Fruit fly (Drosophila melanogaster) whole organism, embryonic: ENCODE data around the gene mTor.

Source experiments
- CG1233 ChIP-seq: fragments of 200-800 bp; sonication (Bioruptor generic); optimal IDR thresholded peaks from 4 replicates; lab custom pipeline; 2018; ENCODE audit warnings: missing biosample characterization, mild to moderate bottlenecking, missing genetic modification characterization
- CG12942 ChIP-seq: fragments of 200-800 bp; sonication (Bioruptor generic); optimal IDR thresholded peaks from 3 replicates; lab custom pipeline; 2016; ENCODE audit warnings: missing biosample characterization, missing genetic modification characterization
- CG13296 ChIP-seq: fragments of 200-800 bp; sonication (Bioruptor generic); optimal IDR thresholded peaks from 3 replicates; lab custom pipeline; 2018; ENCODE audit warnings: missing biosample characterization, mild to moderate bottlenecking, missing genetic modification characterization
- CG13424 ChIP-seq: fragments of 200-800 bp; sonication (Bioruptor generic); optimal IDR thresholded peaks from 2 replicates; lab custom pipeline; 2019; ENCODE audit warnings: missing biosample characterization, mild to moderate bottlenecking, missing genetic modification characterization, moderate library complexity
- CG13624 ChIP-seq: fragments of 200-800 bp; sonication (Bioruptor generic); optimal IDR thresholded peaks from 2 replicates; lab custom pipeline; 2016; ENCODE audit warnings: missing biosample characterization, missing genetic modification characterization
- CG14014 ChIP-seq: fragments of 200-800 bp; sonication (Bioruptor generic); IDR thresholded peaks from 2 replicates; pipeline ENCODE4 v1.3.6; 2022; ENCODE audit warnings: missing biosample characterization, missing genetic modification characterization
- CG15011 ChIP-seq: fragments of 200-800 bp; sonication (Bioruptor generic); optimal IDR thresholded peaks from 3 replicates; lab custom pipeline; 2018; ENCODE audit warnings: missing biosample characterization, mild to moderate bottlenecking, missing genetic modification characterization
- CG15696 ChIP-seq: fragments of 200-800 bp; sonication (Bioruptor generic); optimal IDR thresholded peaks from 2 replicates; lab custom pipeline; 2019; ENCODE audit warnings: missing biosample characterization, mild to moderate bottlenecking, missing genetic modification characterization, moderate library complexity
- CG18011 ChIP-seq: fragments of 200-800 bp; sonication (Bioruptor generic); optimal IDR thresholded peaks from 2 replicates; lab custom pipeline; 2017; ENCODE audit warnings: missing biosample characterization, missing genetic modification characterization, mild to moderate bottlenecking, moderate library complexity, missing genotype
- CG30020 ChIP-seq: fragments of 200-800 bp; optimal IDR thresholded peaks from 2 replicates; lab custom pipeline; 2019; ENCODE audit warnings: missing biosample characterization, mild to moderate bottlenecking, missing genetic modification characterization, moderate library complexity
- CG34422 ChIP-seq: fragments of 200-800 bp; sonication (Bioruptor generic); IDR thresholded peaks from 3 replicates; pipeline ENCODE4 v1.3.6; 2022; ENCODE audit warnings: missing biosample characterization, missing genetic modification characterization
- CG4282 ChIP-seq: fragments of 200-800 bp; sonication (Bioruptor generic); optimal IDR thresholded peaks from 2 replicates; lab custom pipeline; 2016; ENCODE audit warnings: missing biosample characterization, missing genetic modification characterization
- CG7271 ChIP-seq: fragments of 200-800 bp; sonication (Bioruptor generic); optimal IDR thresholded peaks from 2 replicates; lab custom pipeline; 2018; ENCODE audit warnings: missing biosample characterization, mild to moderate bottlenecking, missing genetic modification characterization, moderate library complexity
- CG7987 ChIP-seq: fragments of 200-800 bp; sonication (Bioruptor generic); optimal IDR thresholded peaks from 2 replicates; lab custom pipeline; 2018; ENCODE audit warnings: missing biosample characterization, mild to moderate bottlenecking, missing genetic modification characterization, moderate library complexity
- CG9932 ChIP-seq: fragments of 200-800 bp; sonication (Bioruptor generic); IDR thresholded peaks from 2 replicates; pipeline ENCODE4 v1.3.6; 2022; ENCODE audit warnings: missing biosample characterization, missing genetic modification characterization
- Camta ChIP-seq: fragments of 200-800 bp; sonication (Bioruptor generic); optimal IDR thresholded peaks from 2 replicates; lab custom pipeline; 2016; ENCODE audit warnings: missing biosample characterization, missing genetic modification characterization
- Dfd ChIP-seq, 2 experiments: fragments of >200 bp; optimal IDR thresholded peaks; 2 replicates each; lab custom pipeline; 2017; ENCODE audit warnings: missing biosample characterization in 2 of 2, missing genetic modification characterization in 2 of 2
- Dip2 ChIP-seq: fragments of 200-800 bp; sonication (Bioruptor generic); IDR thresholded peaks from 2 replicates; pipeline ENCODE4 v1.3.6; 2022; ENCODE audit warnings: missing biosample characterization, missing genetic modification characterization
- Dll ChIP-seq: fragments of 200-800 bp; sonication (Bioruptor generic); IDR thresholded peaks from 4 replicates; pipeline ENCODE4 v1.3.6; 2022; ENCODE audit warnings: missing biosample characterization, missing genetic modification characterization; ENCODE audit not compliant: partially characterized antibody
- Dp ChIP-seq: fragments of 200-800 bp; sonication (Bioruptor generic); optimal IDR thresholded peaks from 2 replicates; lab custom pipeline; 2018; ENCODE audit warnings: missing biosample characterization, mild to moderate bottlenecking, missing genetic modification characterization, moderate library complexity
- E2f2 ChIP-seq: fragments of 200-800 bp; sonication (Bioruptor generic); IDR thresholded peaks from 2 replicates; pipeline ENCODE4 v1.3.6; 2022; ENCODE audit warnings: missing biosample characterization, missing genetic modification characterization
- GATAe ChIP-seq: fragments of 200-800 bp; sonication (Bioruptor generic); conservative IDR thresholded peaks from 2 replicates; pipeline ENCODE4 v1.3.6; 2022; ENCODE audit warnings: missing biosample characterization, missing genetic modification characterization
- HLH4C ChIP-seq: fragments of 200-800 bp; sonication (Bioruptor generic); IDR thresholded peaks from 3 replicates; pipeline ENCODE4 v1.3.6; 2022; ENCODE audit warnings: missing biosample characterization, missing genetic modification characterization; ENCODE audit not compliant: partially characterized antibody
- Jarid2 ChIP-seq: fragments of 200-800 bp; sonication (Bioruptor generic); optimal IDR thresholded peaks from 3 replicates; lab custom pipeline; 2017; ENCODE audit warnings: mild to moderate bottlenecking, missing biosample characterization, missing genetic modification reagents, missing genetic modification characterization
- Sox100B ChIP-seq: fragments of 200-800 bp; sonication (Bioruptor generic); optimal IDR thresholded peaks from 3 replicates; lab custom pipeline; 2018; ENCODE audit warnings: missing biosample characterization, mild to moderate bottlenecking, missing genetic modification characterization
- Trl ChIP-seq, 3 experiments: fragments of >200 bp in 2 of 3; fragments of 200-800 bp in 1 of 3; sonication (Bioruptor generic) in 1 of 3; optimal IDR thresholded peaks; 2 replicates in 1 of 3; 3 replicates in 2 of 3; lab custom pipeline; 2016 to 2017; ENCODE audit warnings: missing biosample characterization in 1 of 3, missing genetic modification characterization in 1 of 3
- Xbp1 ChIP-seq: fragments of 200-800 bp; sonication (Bioruptor generic); optimal IDR thresholded peaks from 3 replicates; lab custom pipeline; 2016; ENCODE audit warnings: missing biosample characterization, mild to moderate bottlenecking, missing genetic modification characterization
- ab ChIP-seq: fragments of 200-800 bp; sonication (Bioruptor generic); optimal IDR thresholded peaks from 2 replicates; lab custom pipeline; 2016; ENCODE audit warnings: missing biosample characterization, missing genetic modification characterization
- al ChIP-seq: fragments of 200-800 bp; sonication (Bioruptor generic); IDR thresholded peaks from 2 replicates; pipeline ENCODE4 v1.3.6; 2022; ENCODE audit warnings: missing biosample characterization, missing genetic modification characterization
- bab2 ChIP-seq: fragments of 200-800 bp; sonication (Bioruptor generic); optimal IDR thresholded peaks from 2 replicates; lab custom pipeline; 2016; ENCODE audit warnings: missing biosample characterization, missing genetic modification characterization
- bsh ChIP-seq, 2 experiments: fragments of 200-800 bp; sonication (Bioruptor generic); optimal IDR thresholded peaks; 2 replicates each; lab custom pipeline; 2017 to 2018; ENCODE audit warnings: mild to moderate bottlenecking in 2 of 2, missing biosample characterization in 2 of 2, missing genetic modification characterization in 2 of 2, moderate library complexity in 1 of 2
- btn ChIP-seq: fragments of 200-800 bp; sonication (Bioruptor generic); optimal IDR thresholded peaks from 2 replicates; lab custom pipeline; 2016; ENCODE audit warnings: missing biosample characterization, missing genetic modification characterization
- corto ChIP-seq: fragments of 200-800 bp; sonication (Bioruptor generic); optimal IDR thresholded peaks from 2 replicates; lab custom pipeline; 2016; ENCODE audit warnings: missing biosample characterization, mild to moderate bottlenecking, missing genetic modification characterization, moderate library complexity
- crc ChIP-seq: fragments of 200-800 bp; sonication (Bioruptor generic); optimal IDR thresholded peaks from 2 replicates; lab custom pipeline; 2016; ENCODE audit warnings: missing biosample characterization, missing genetic modification characterization
- da ChIP-seq: fragments of 200-800 bp; sonication (Bioruptor generic); optimal IDR thresholded peaks from 2 replicates; lab custom pipeline; 2016; ENCODE audit warnings: missing biosample characterization, missing genetic modification characterization
- dysf ChIP-seq: fragments of 200-800 bp; sonication (Bioruptor generic); IDR thresholded peaks from 3 replicates; pipeline ENCODE4 v1.3.6; 2022; ENCODE audit warnings: missing biosample characterization, missing genetic modification characterization
- eve ChIP-seq, 2 experiments: fragments of >200 bp; optimal IDR thresholded peaks; 2 replicates each; lab custom pipeline; 2017; ENCODE audit warnings: missing biosample characterization in 2 of 2, missing genetic modification characterization in 2 of 2
- fru ChIP-seq: fragments of >200 bp; optimal IDR thresholded peaks from 2 replicates; lab custom pipeline; 2017
- hb ChIP-seq: fragments of 200-800 bp; sonication (Bioruptor generic); IDR thresholded peaks from 3 replicates; pipeline ENCODE4 v1.3.6; 2022; ENCODE audit warnings: missing biosample characterization, missing genetic modification characterization; ENCODE audit not compliant: partially characterized antibody
- kay ChIP-seq: fragments of 200-800 bp; sonication (Bioruptor generic); optimal IDR thresholded peaks from 2 replicates; lab custom pipeline; 2016; ENCODE audit warnings: missing biosample characterization, missing genetic modification characterization
- lilli ChIP-seq: fragments of 200-800 bp; sonication (Bioruptor generic); optimal IDR thresholded peaks from 3 replicates; lab custom pipeline; 2016; ENCODE audit warnings: missing biosample characterization, missing genetic modification characterization
- odd ChIP-seq: fragments of 200-800 bp; sonication (Bioruptor generic); optimal IDR thresholded peaks from 2 replicates; lab custom pipeline; 2017; ENCODE audit warnings: missing biosample characterization, mild to moderate bottlenecking, missing genetic modification characterization
- pb ChIP-seq: fragments of 200-800 bp; sonication (Bioruptor generic); optimal IDR thresholded peaks from 3 replicates; lab custom pipeline; 2016; ENCODE audit warnings: missing biosample characterization, missing genetic modification characterization
- ro ChIP-seq: fragments of 200-800 bp; sonication (Bioruptor generic); IDR thresholded peaks from 2 replicates; pipeline ENCODE4 v1.3.6; 2022; ENCODE audit warnings: missing biosample characterization, missing genetic modification characterization
- sima ChIP-seq: fragments of 200-800 bp; sonication (Bioruptor generic); optimal IDR thresholded peaks from 2 replicates; lab custom pipeline; 2016; ENCODE audit warnings: missing biosample characterization, missing genetic modification characterization
- slbo ChIP-seq: fragments of 200-800 bp; sonication (Bioruptor generic); IDR thresholded peaks from 2 replicates; pipeline ENCODE4 v1.3.6; 2022; ENCODE audit warnings: missing biosample characterization, missing genetic modification characterization
- stwl ChIP-seq: fragments of 200-800 bp; sonication (Bioruptor generic); optimal IDR thresholded peaks from 3 replicates; lab custom pipeline; 2018; ENCODE audit warnings: missing biosample characterization, mild to moderate bottlenecking, missing genetic modification characterization, moderate library complexity
- tna ChIP-seq: fragments of 200-800 bp; sonication (Bioruptor generic); IDR thresholded peaks from 2 replicates; pipeline ENCODE4 v1.3.6; 2022; ENCODE audit warnings: missing biosample characterization, missing genetic modification characterization; ENCODE audit not compliant: partially characterized antibody
- unc-4 ChIP-seq: fragments of 200-800 bp; sonication (Bioruptor generic); IDR thresholded peaks from 2 replicates; pipeline ENCODE4 v1.3.6; 2022; ENCODE audit warnings: missing biosample characterization, missing genetic modification characterization; ENCODE audit not compliant: partially characterized antibody
- vvl ChIP-seq: fragments of 200-800 bp; sonication (Bioruptor generic); IDR thresholded peaks from 2 replicates; pipeline ENCODE4 v1.3.6; 2022; ENCODE audit warnings: missing biosample characterization, missing genetic modification characterization
- zfh2 ChIP-seq: fragments of 200-800 bp; sonication (Bioruptor generic); optimal IDR thresholded peaks from 2 replicates; lab custom pipeline; 2016; ENCODE audit warnings: missing biosample characterization, missing genetic modification characterization

The mTor gene

dm6 chr2L:13060037-13060537 lies 55.8 kb downstream of the mTor start, which contains the start of gene CG9932 (continued):
- TF ChIP-seq CG15696 (tag; lab: Kevin White, UChicago), result no peak
- no peak for TF ChIP-seq hb (GFP tag; lab: Robert Waterston, UW)
- TF ChIP-seq CG14014, result no peak
- TF ChIP-seq ab (GFP tag; lab: Kevin White, UChicago), result no peak
- no peak for TF ChIP-seq slbo (GFP tag; lab: Robert Waterston, UW)
- no peak for TF ChIP-seq Dip2 (GFP tag; lab: Robert Waterston, UW)
- peak; percentile 97 to 99 for TF ChIP-seq Trl (optimal IDR thresholded peaks at IDR 0.05; lab: Kevin White, UChicago)
- TF ChIP-seq Trl (GFP tag; optimal IDR thresholded peaks at IDR 0.05; lab: Kevin White, UChicago), result peak; percentile 61
- no peak for TF ChIP-seq crc (GFP tag; lab: Kevin White, UChicago)
- TF ChIP-seq btn (GFP tag; lab: Kevin White, UChicago), result no peak
- no peak for TF ChIP-seq Sox100B (GFP tag; lab: Kevin White, UChicago)
- no peak; the same call in 2 of the 3 replicates for TF ChIP-seq HLH4C
- no peak for TF ChIP-seq al
- TF ChIP-seq corto, result no peak
- TF ChIP-seq da (GFP tag; lab: Kevin White, UChicago), result peak; percentile 13
- TF ChIP-seq tna, result 0 out of 2 replicates have a peak, but pooled peaks have one; percentile 39
- TF ChIP-seq CG12942 (GFP tag; lab: Kevin White, UChicago), result no peak
- no peak for TF ChIP-seq CG34422 (GFP tag; lab: Robert Waterston, UW)
- TF ChIP-seq CG4282 (GFP tag; lab: Kevin White, UChicago), result no peak
- TF ChIP-seq dysf, result no peak
- peak in 1 of 2 experiments; percentile 43 for TF ChIP-seq bsh (GFP tag; optimal IDR thresholded peaks at IDR 0.05; lab: Kevin White, UChicago)
- no peak for TF ChIP-seq CG30020 (tag; lab: Kevin White, UChicago)
- peak; percentile 9 for TF ChIP-seq odd
- TF ChIP-seq CG7987 (GFP tag; lab: Kevin White, UChicago), result no peak
- TF ChIP-seq Jarid2, result peak; percentile 95
- TF ChIP-seq Dp (GFP tag; lab: Kevin White, UChicago), result no peak
- TF ChIP-seq sima (GFP tag; lab: Kevin White, UChicago), result no peak
- TF ChIP-seq kay (GFP tag; lab: Kevin White, UChicago), result no peak
- TF ChIP-seq CG13424, result no peak
- TF ChIP-seq stwl, result no peak
- no peak for TF ChIP-seq GATAe (GFP tag; lab: Robert Waterston, UW)
- no peak for TF ChIP-seq zfh2 (GFP tag; lab: Kevin White, UChicago)
- no peak for TF ChIP-seq Dfd (GFP tag; optimal IDR thresholded peaks at IDR 0.05; lab: Kevin White, UChicago)
- peak; percentile 19 for TF ChIP-seq CG13624 (GFP tag; lab: Kevin White, UChicago)
- no peak for TF ChIP-seq Xbp1 (GFP tag; lab: Kevin White, UChicago)
- peak; percentile 53 for TF ChIP-seq pb (GFP tag; lab: Kevin White, UChicago)
- TF ChIP-seq unc-4 (GFP tag; lab: Robert Waterston, UW), result peak; percentile 54
- peak; percentile 37; the same call in 1 of the 2 replicates for TF ChIP-seq vvl (GFP tag; lab: Robert Waterston, UW)
- no peak for TF ChIP-seq fru
- no peak for TF ChIP-seq CG1233
- TF ChIP-seq CG7271 (tag; lab: Kevin White, UChicago), result no peak
- no peak for TF ChIP-seq eve (GFP tag; optimal IDR thresholded peaks at IDR 0.05; lab: Kevin White, UChicago)
- TF ChIP-seq CG13296, result peak; percentile 47
- no peak for TF ChIP-seq bab2 (GFP tag; lab: Kevin White, UChicago)
- TF ChIP-seq CG9932, result peak; percentile 76
- no peak for TF ChIP-seq Camta (GFP tag; lab: Kevin White, UChicago)
- no peak for TF ChIP-seq ro (GFP tag; lab: Robert Waterston, UW)
- no peak for TF ChIP-seq CG15011 (GFP tag; lab: Kevin White, UChicago)
- TF ChIP-seq Dll (GFP tag; lab: Robert Waterston, UW), result peak; percentile 60
- TF ChIP-seq CG18011 (GFP tag; lab: Kevin White, UChicago), result no peak
- TF ChIP-seq lilli (GFP tag; lab: Kevin White, UChicago), result no peak
- TF ChIP-seq E2f2 (GFP tag; lab: Robert Waterston, UW), result peak; percentile 41; the same call in 1 of the 2 replicates
